Fruit fly (Drosophila melanogaster) whole organism, embryonic: ENCODE data around the gene scyl.

ENCODE experiments used
- Atf3 ChIP-seq: fragments of 200-800 bp; sonication (Bioruptor generic); optimal IDR thresholded peaks from 3 replicates; lab custom pipeline; 2016; ENCODE audit warnings: missing biosample characterization, missing genetic modification characterization
- Awh ChIP-seq: fragments of 200-800 bp; sonication (Bioruptor generic); IDR thresholded peaks from 2 replicates; pipeline ENCODE4, ENCODE4 v1.3.6; 2022; ENCODE audit warnings: missing biosample characterization, missing genetic modification characterization
- CG11695 ChIP-seq: fragments of 200-800 bp; sonication (Bioruptor generic); IDR thresholded peaks from 3 replicates; pipeline ENCODE4 v1.3.6; 2022; ENCODE audit warnings: missing biosample characterization, missing genetic modification characterization
- CG13424 ChIP-seq: fragments of 200-800 bp; sonication (Bioruptor generic); optimal IDR thresholded peaks from 2 replicates; lab custom pipeline; 2019; ENCODE audit warnings: missing biosample characterization, mild to moderate bottlenecking, missing genetic modification characterization, moderate library complexity
- CG2199 ChIP-seq: fragments of 200-800 bp; sonication (Bioruptor generic); IDR thresholded peaks from 3 replicates; pipeline ENCODE4 v1.3.6; 2022; ENCODE audit warnings: missing biosample characterization, missing genetic modification characterization
- CG2875 ChIP-seq: fragments of 200-800 bp; sonication (Bioruptor generic); optimal IDR thresholded peaks from 2 replicates; lab custom pipeline; 2017; ENCODE audit warnings: missing biosample characterization, mild to moderate bottlenecking, missing genetic modification characterization, missing genetic modification reagents
- CG3065 ChIP-seq: fragments of 200-800 bp; sonication (Bioruptor generic); optimal IDR thresholded peaks from 2 replicates; lab custom pipeline; 2016; ENCODE audit warnings: missing biosample characterization, missing genetic modification characterization
- CG31224 ChIP-seq: fragments of 200-800 bp; sonication (Bioruptor generic); IDR thresholded peaks from 2 replicates; pipeline ENCODE4 v1.3.6; 2022; ENCODE audit warnings: missing biosample characterization, missing genetic modification characterization
- CG32772 ChIP-seq: fragments of 200-800 bp; sonication (Bioruptor generic); IDR thresholded peaks from 2 replicates; pipeline ENCODE4 v1.3.6; 2022; ENCODE audit warnings: missing biosample characterization, missing genetic modification characterization
- CG34376 ChIP-seq: fragments of 200-800 bp; sonication (Bioruptor generic); optimal IDR thresholded peaks from 2 replicates; lab custom pipeline; 2018; ENCODE audit warnings: missing biosample characterization, mild to moderate bottlenecking, missing genetic modification characterization
- CG4282 ChIP-seq: fragments of 200-800 bp; sonication (Bioruptor generic); optimal IDR thresholded peaks from 2 replicates; lab custom pipeline; 2016; ENCODE audit warnings: missing biosample characterization, missing genetic modification characterization
- CG43689 ChIP-seq: fragments of 200-800 bp; sonication (Bioruptor generic); IDR thresholded peaks from 2 replicates; pipeline ENCODE4 v1.3.6; 2022; ENCODE audit warnings: missing biosample characterization, missing genetic modification characterization
- CG4707 ChIP-seq: fragments of 200-800 bp; sonication (Bioruptor generic); optimal IDR thresholded peaks from 2 replicates; lab custom pipeline; 2018; ENCODE audit warnings: missing biosample characterization, mild to moderate bottlenecking, missing genetic modification characterization, moderate library complexity
- CG4854 ChIP-seq: fragments of 200-800 bp; sonication (Bioruptor generic); optimal IDR thresholded peaks from 2 replicates; lab custom pipeline; 2016; ENCODE audit warnings: missing biosample characterization, missing genetic modification characterization, inconsistent platforms
- CG7556 ChIP-seq: fragments of 200-800 bp; sonication (Bioruptor generic); optimal IDR thresholded peaks from 2 replicates; lab custom pipeline; 2017; ENCODE audit warnings: missing biosample characterization, mild to moderate bottlenecking, missing genetic modification characterization
- CG7745 ChIP-seq: fragments of 200-800 bp; sonication (Bioruptor generic); optimal IDR thresholded peaks from 2 replicates; lab custom pipeline; 2018; ENCODE audit warnings: missing biosample characterization, mild to moderate bottlenecking, missing genetic modification characterization, moderate library complexity
- CG9215 ChIP-seq: fragments of 200-800 bp; sonication (Bioruptor generic); IDR thresholded peaks from 2 replicates; pipeline ENCODE4 v1.3.6; 2022; ENCODE audit warnings: missing biosample characterization, missing genetic modification characterization
- CG9797 ChIP-seq: fragments of 200-800 bp; sonication (Bioruptor generic); optimal IDR thresholded peaks from 3 replicates; lab custom pipeline; 2018; ENCODE audit warnings: missing biosample characterization, mild to moderate bottlenecking, missing genetic modification characterization
- CG9932 ChIP-seq: fragments of 200-800 bp; sonication (Bioruptor generic); IDR thresholded peaks from 2 replicates; pipeline ENCODE4 v1.3.6; 2022; ENCODE audit warnings: missing biosample characterization, missing genetic modification characterization
- Dip3 ChIP-seq: fragments of 200-800 bp; sonication (Bioruptor generic); optimal IDR thresholded peaks from 3 replicates; lab custom pipeline; 2016; ENCODE audit warnings: missing biosample characterization, missing genetic modification characterization
- Doc2 ChIP-seq: fragments of 200-800 bp; sonication (Bioruptor generic); IDR thresholded peaks from 2 replicates; pipeline ENCODE4 v1.3.6; 2022; ENCODE audit warnings: missing biosample characterization, missing genetic modification characterization
- Dp ChIP-seq: fragments of 200-800 bp; sonication (Bioruptor generic); optimal IDR thresholded peaks from 2 replicates; lab custom pipeline; 2018; ENCODE audit warnings: missing biosample characterization, mild to moderate bottlenecking, missing genetic modification characterization, moderate library complexity
- Eip74EF ChIP-seq, 2 experiments: fragments of 200-800 bp in 1 of 2; fragments of >200 bp in 1 of 2; sonication (Bioruptor generic) in 1 of 2; optimal IDR thresholded peaks; 2 replicates each; lab custom pipeline; 2017 to 2019; ENCODE audit warnings: missing biosample characterization in 2 of 2, missing genetic modification characterization in 2 of 2, mild to moderate bottlenecking in 1 of 2, moderate library complexity in 1 of 2
- H2.0 ChIP-seq: fragments of 200-800 bp; sonication (Bioruptor generic); IDR thresholded peaks from 2 replicates; pipeline ENCODE4 v1.3.6; 2022; ENCODE audit warnings: missing biosample characterization, missing genetic modification characterization
- Hsf ChIP-seq: fragments of 200-800 bp; sonication (Bioruptor generic); optimal IDR thresholded peaks from 3 replicates; lab custom pipeline; 2016; ENCODE audit warnings: missing biosample characterization, missing genetic modification characterization
- Max ChIP-seq: fragments of 200-800 bp; sonication (Bioruptor generic); optimal IDR thresholded peaks from 2 replicates; lab custom pipeline; 2016; ENCODE audit warnings: missing biosample characterization, mild to moderate bottlenecking, missing genetic modification characterization
- Pdp1 ChIP-seq, 2 experiments: fragments of 200-800 bp; sonication (Bioruptor generic); optimal IDR thresholded peaks; 3 replicates each; lab custom pipeline; 2016; ENCODE audit warnings: missing biosample characterization in 2 of 2, missing genetic modification characterization in 2 of 2, mild to moderate bottlenecking in 1 of 2, moderate library complexity in 1 of 2
- Rfx ChIP-seq: fragments of 200-800 bp; sonication (Bioruptor generic); IDR thresholded peaks from 2 replicates; pipeline ENCODE4 v1.3.6; 2022; ENCODE audit warnings: missing biosample characterization, missing genetic modification characterization
- Sox102F ChIP-seq: fragments of 200-800 bp; sonication (Bioruptor generic); optimal IDR thresholded peaks from 2 replicates; lab custom pipeline; 2018; ENCODE audit warnings: missing biosample characterization, mild to moderate bottlenecking, missing genetic modification characterization, moderate library complexity
- Sry-β ChIP-seq: fragments of 200-800 bp; sonication (Bioruptor generic); optimal IDR thresholded peaks from 2 replicates; lab custom pipeline; 2018; ENCODE audit warnings: missing biosample characterization, mild to moderate bottlenecking, missing genetic modification characterization, moderate library complexity
- TFAM ChIP-seq: fragments of 200-800 bp; sonication (Bioruptor generic); optimal IDR thresholded peaks from 2 replicates; lab custom pipeline; 2017; ENCODE audit warnings: missing biosample characterization, missing genetic modification characterization, inconsistent platforms
- amos ChIP-seq: fragments of 200-800 bp; sonication (Bioruptor generic); IDR thresholded peaks from 2 replicates; pipeline ENCODE4 v1.3.6; 2022; ENCODE audit warnings: missing biosample characterization, missing genetic modification characterization; ENCODE audit not compliant: partially characterized antibody
- ash1 ChIP-seq: fragments of 200-800 bp; sonication (Bioruptor generic); optimal IDR thresholded peaks from 2 replicates; lab custom pipeline; 2018; ENCODE audit warnings: missing biosample characterization, mild to moderate bottlenecking, missing genetic modification characterization
- crc ChIP-seq: fragments of 200-800 bp; sonication (Bioruptor generic); optimal IDR thresholded peaks from 2 replicates; lab custom pipeline; 2016; ENCODE audit warnings: missing biosample characterization, missing genetic modification characterization
- en ChIP-seq: fragments of 200-800 bp; sonication (Bioruptor generic); optimal IDR thresholded peaks from 2 replicates; lab custom pipeline; 2016; ENCODE audit warnings: missing biosample characterization, missing genetic modification characterization
- ewg ChIP-seq: fragments of 200-800 bp; sonication (Bioruptor generic); optimal IDR thresholded peaks from 3 replicates; lab custom pipeline; 2017; ENCODE audit warnings: mild to moderate bottlenecking, missing biosample characterization, missing genetic modification reagents, missing genetic modification characterization
- gfzf ChIP-seq: fragments of 200-800 bp; sonication (Bioruptor generic); optimal IDR thresholded peaks from 2 replicates; lab custom pipeline; 2016; ENCODE audit warnings: missing biosample characterization, mild to moderate bottlenecking, missing genetic modification characterization, moderate library complexity
- inv ChIP-seq: fragments of 200-800 bp; sonication (Bioruptor generic); IDR thresholded peaks from 2 replicates; pipeline ENCODE4 v1.3.6; 2022; ENCODE audit warnings: missing biosample characterization, missing genetic modification characterization; ENCODE audit not compliant: partially characterized antibody
- ken ChIP-seq: fragments of 200-800 bp; sonication (Bioruptor generic); IDR thresholded peaks from 3 replicates; pipeline ENCODE4 v1.3.6; 2022; ENCODE audit warnings: missing biosample characterization, missing genetic modification characterization
- knrl ChIP-seq: fragments of 200-800 bp; sonication (Bioruptor generic); IDR thresholded peaks from 3 replicates; pipeline ENCODE4 v1.3.6; 2022; ENCODE audit warnings: missing biosample characterization, missing genetic modification characterization; ENCODE audit not compliant: partially characterized antibody
- lab ChIP-seq: fragments of 200-800 bp; sonication (Bioruptor generic); optimal IDR thresholded peaks from 3 replicates; lab custom pipeline; 2017; ENCODE audit warnings: missing biosample characterization, missing genetic modification characterization, mild to moderate bottlenecking, moderate library complexity, missing genetic modification reagents
- nau ChIP-seq: fragments of 200-800 bp; sonication (Bioruptor generic); optimal IDR thresholded peaks from 3 replicates; lab custom pipeline; 2017; ENCODE audit warnings: missing biosample characterization, mild to moderate bottlenecking, missing genetic modification characterization, missing genetic modification reagents
- org-1 ChIP-seq: fragments of 200-800 bp; sonication (Bioruptor generic); optimal IDR thresholded peaks from 2 replicates; lab custom pipeline; 2017; ENCODE audit warnings: missing biosample characterization, missing genetic modification characterization
- pfk ChIP-seq: fragments of 200-800 bp; sonication (Bioruptor generic); optimal IDR thresholded peaks from 2 replicates; lab custom pipeline; 2018; ENCODE audit warnings: missing biosample characterization, mild to moderate bottlenecking, missing genetic modification characterization, moderate library complexity
- pzg ChIP-seq: fragments of 200-800 bp; sonication (Bioruptor generic); optimal IDR thresholded peaks from 3 replicates; lab custom pipeline; 2018; ENCODE audit warnings: missing biosample characterization, mild to moderate bottlenecking, missing genetic modification characterization, moderate library complexity
- run ChIP-seq: fragments of 200-800 bp; sonication (Bioruptor generic); optimal IDR thresholded peaks from 3 replicates; lab custom pipeline; 2018; ENCODE audit warnings: missing biosample characterization, mild to moderate bottlenecking, missing genetic modification characterization

scyl gene

dm6 chr3L:11260737-11261455, 8.8 kb downstream of the scyl start (continued):
- TF ChIP-seq CG7745 (tag; lab: Kevin White, UChicago) = no peak
- peak; percentile 78 for TF ChIP-seq Awh (GFP tag; lab: Robert Waterston, UW)
- peak in 1 of 2 experiments; percentile 78 for TF ChIP-seq Eip74EF (GFP tag; optimal IDR thresholded peaks at IDR 0.05; lab: Kevin White, UChicago)
- no peak for TF ChIP-seq amos (GFP tag; lab: Robert Waterston, UW)
- TF ChIP-seq CG32772 (GFP tag; lab: Robert Waterston, UW) = peak; percentile 83
- TF ChIP-seq run (tag; lab: Kevin White, UChicago) = no peak
- peak; percentile 82 for TF ChIP-seq CG11695 (GFP tag; lab: Robert Waterston, UW)
- TF ChIP-seq CG43689 (GFP tag; lab: Robert Waterston, UW) = no peak; the same call in 1 of the 2 replicates
- TF ChIP-seq Atf3 (GFP tag; lab: Kevin White, UChicago) = no peak
- TF ChIP-seq, all 482 proteins: peak for 247

- TF ChIP-seq Sox102F (GFP tag; lab: Kevin White, UChicago) = peak; percentile 96
- TF ChIP-seq CG4854 = peak; percentile 15
- TF ChIP-seq Dp (GFP tag; lab: Kevin White, UChicago) = no peak
- peak; percentile 67 for TF ChIP-seq CG2875
- no peak for TF ChIP-seq crc (GFP tag; lab: Kevin White, UChicago)
- no peak for TF ChIP-seq CG34376 (GFP tag; lab: Kevin White, UChicago)
- TF ChIP-seq inv = no peak
- TF ChIP-seq Sry-β (GFP tag; lab: Kevin White, UChicago) = no peak
- no peak for TF ChIP-seq Dip3 (GFP tag; lab: Kevin White, UChicago)
- peak; percentile 62 for TF ChIP-seq ewg (GFP tag; lab: Kevin White, UChicago)
- peak; percentile 71 for TF ChIP-seq Rfx (GFP tag; lab: Robert Waterston, UW)
- peak; percentile 48 for TF ChIP-seq Hsf
- TF ChIP-seq knrl (GFP tag; lab: Robert Waterston, UW) = no peak
- TF ChIP-seq CG9215 (GFP tag; lab: Robert Waterston, UW) = peak; percentile 60
- peak; percentile 55 for TF ChIP-seq CG31224 (GFP tag; lab: Robert Waterston, UW)
- TF ChIP-seq CG3065 (GFP tag; lab: Kevin White, UChicago) = no peak
- 0 out of 3 replicates have a peak, but pooled peaks have one; percentile 7 for TF ChIP-seq CG2199 (GFP tag; lab: Robert Waterston, UW)
- peak; percentile 68; the same call in 1 of the 2 replicates for TF ChIP-seq H2.0 (GFP tag; lab: Robert Waterston, UW)
- no peak for TF ChIP-seq Doc2
- peak; percentile 59 for TF ChIP-seq Max (GFP tag; lab: Kevin White, UChicago)
- TF ChIP-seq CG9932 (GFP tag; lab: Robert Waterston, UW) = peak; percentile 44
- TF ChIP-seq CG9797 (GFP tag; lab: Kevin White, UChicago) = no peak
- TF ChIP-seq pzg (GFP tag; lab: Kevin White, UChicago) = no peak
- peak; percentile 64 for TF ChIP-seq org-1 (GFP tag; lab: Kevin White, UChicago)
- peak; percentile 54 for TF ChIP-seq nau (GFP tag; lab: Kevin White, UChicago)
- peak; percentile 95 for TF ChIP-seq CG13424
- TF ChIP-seq Pdp1 (GFP tag; optimal IDR thresholded peaks at IDR 0.05; lab: Kevin White, UChicago) = peak; percentile 4 to 40
- TF ChIP-seq TFAM (GFP tag; lab: Kevin White, UChicago) = peak; percentile 20
- no peak for TF ChIP-seq gfzf (GFP tag; lab: Kevin White, UChicago)
- no peak for TF ChIP-seq ash1
- no peak for TF ChIP-seq pfk (GFP tag; lab: Kevin White, UChicago)
- peak; percentile 65 for TF ChIP-seq CG4707 (GFP tag; lab: Kevin White, UChicago)
- peak; percentile 88 for TF ChIP-seq lab (GFP tag; lab: Kevin White, UChicago)
- peak; percentile 87 for TF ChIP-seq CG7556
- peak; percentile 61; the same call in 1 of the 3 replicates for TF ChIP-seq ken (GFP tag; lab: Robert Waterston, UW)
- TF ChIP-seq CG4282 (GFP tag; lab: Kevin White, UChicago) = no peak
- no peak for TF ChIP-seq en (GFP tag; lab: Kevin White, UChicago)
Measured at dm6 chr3L:11261456-11262082, 9.5 kb downstream of the scyl start.
